Worm (Caenorhabditis elegans): Measurements from ENCODE around the gene pmk-1.

ce11 chrIV:8103196-8103595 is 45.4 kb upstream of the pmk-1 start:
- TF ChIP-seq nhr-76 (tag; optimal IDR thresholded peaks at IDR 0.05) (no peak), nhr-12 (tag; optimal IDR thresholded peaks at IDR 0.05) (no peak), elt-1 (tag; optimal IDR thresholded peaks at IDR 0.05) (no peak), mdl-1 (tag; optimal IDR thresholded peaks at IDR 0.05) (no peak), sea-2 (GFP tag; optimal IDR thresholded peaks at IDR 0.05) (no peak), elt-3 (tag; optimal IDR thresholded peaks at IDR 0.05) (peak in 1 of 3 experiments; percentile 16)

All from whole organism, L3 larva.